Worm (Caenorhabditis elegans): Measurements from ENCODE around the gene cec-2.

The cec-2 gene

DNA sequence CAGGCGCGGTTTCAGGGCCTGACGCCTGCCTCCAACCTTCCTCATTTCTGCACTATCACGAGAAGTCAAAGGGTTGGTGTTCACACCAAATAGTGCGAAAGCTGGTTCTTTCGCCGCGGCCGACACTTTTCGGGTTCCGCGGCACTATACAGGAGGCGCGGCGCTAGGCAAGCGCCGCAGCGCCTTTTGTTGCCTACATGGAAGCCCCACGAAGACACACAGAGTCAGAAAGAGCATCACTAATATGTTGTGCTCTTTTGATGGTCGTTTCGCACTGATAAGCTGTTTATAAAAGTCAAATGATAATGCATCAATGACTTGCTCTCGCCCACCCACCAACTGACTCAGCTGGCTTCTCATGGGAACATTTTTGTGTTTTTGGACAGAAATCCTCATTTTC is 41.4 kb downstream of the cec-2 start:
- TF ChIP-seq efl-1 (optimal IDR thresholded peaks at IDR 0.05): no peak
- TF ChIP-seq efl-1 (GFP tag; optimal IDR thresholded peaks at IDR 0.05 in 1 of 2): peak in 1 of 2 experiments; percentile 27
- no peak for TF ChIP-seq mef-2 (tag; optimal IDR thresholded peaks at IDR 0.05)
- no peak for TF ChIP-seq irx-1 (tag; optimal IDR thresholded peaks at IDR 0.05)
- peak; percentile 42 for TF ChIP-seq elt-2 (tag; optimal IDR thresholded peaks at IDR 0.05)
- TF ChIP-seq snpc-4 (tag; optimal IDR thresholded peaks at IDR 0.05): peak; percentile 52

ce11 chrIV:1212357-1212756 is 41.8 kb downstream of the cec-2 start:
- TF ChIP-seq fkh-10 (GFP tag; optimal IDR thresholded peaks at IDR 0.05) (peak; percentile 1), lin-14 (GFP tag; optimal IDR thresholded peaks at IDR 0.05) (peak; percentile 36), ces-1 (GFP tag; optimal IDR thresholded peaks at IDR 0.05) (no peak), jun-1 (tag; optimal IDR thresholded peaks at IDR 0.05) (no peak), C04F5.9 (tag; optimal IDR thresholded peaks at IDR 0.05) (no peak), hlh-4 (tag; optimal IDR thresholded peaks at IDR 0.05) (no peak), nhr-84 (tag; optimal IDR thresholded peaks at IDR 0.05) (no peak)

DNA sequence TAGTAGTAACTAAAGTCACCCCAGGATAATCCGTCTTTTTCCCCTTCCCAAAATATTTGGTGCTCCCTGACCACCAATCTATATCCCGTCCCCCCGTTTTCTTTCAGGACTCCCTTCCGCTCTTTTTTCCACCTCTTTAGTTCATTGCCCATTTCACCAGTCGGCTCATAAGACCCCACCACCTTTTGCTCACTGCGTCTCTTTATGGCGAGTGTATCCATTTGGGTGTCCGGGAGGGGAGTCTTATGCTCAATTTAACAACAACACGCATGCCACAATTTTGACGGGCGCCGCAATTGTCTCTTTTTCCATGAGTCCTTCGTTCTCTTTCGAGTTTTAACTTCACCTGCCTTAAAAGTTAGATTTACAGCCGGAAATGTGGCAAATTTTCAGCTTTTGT is 42.7 kb downstream of the cec-2 start:
- TF ChIP-seq lin-14 (GFP tag; optimal IDR thresholded peaks at IDR 0.05) (peak; percentile 82), fkh-8 (tag; optimal IDR thresholded peaks at IDR 0.05) (peak; percentile 71), ceh-82 (tag; optimal IDR thresholded peaks at IDR 0.05) (peak in 1 of 3 experiments; percentile 39), vab-15 (tag; optimal IDR thresholded peaks at IDR 0.05) (no peak), lsy-2 (tag; optimal IDR thresholded peaks at IDR 0.05) (peak in 1 of 2 experiments; percentile 18), swsn-7 (tag; optimal IDR thresholded peaks at IDR 0.05) (peak; percentile 4), efl-1 (optimal IDR thresholded peaks at IDR 0.05) (no peak), efl-1 (GFP tag; optimal IDR thresholded peaks at IDR 0.05 in 1 of 2) (peak in 1 of 2 experiments; percentile 2), C04F5.9 (tag; optimal IDR thresholded peaks at IDR 0.05) (no peak), nhr-47 (tag; optimal IDR thresholded peaks at IDR 0.05) (peak; percentile 4), dpl-1 (GFP tag; optimal IDR thresholded peaks at IDR 0.05) (peak in 1 of 3 experiments; percentile 20), skn-1 (tag; optimal IDR thresholded peaks at IDR 0.05) (peak; percentile 36), snpc-4 (tag; optimal IDR thresholded peaks at IDR 0.05) (peak; percentile 35), pag-3 (tag; optimal IDR thresholded peaks at IDR 0.05; ENCODE audit: borderline replicate concordance, insufficient read depth) (no peak), tbx-2 (tag; optimal IDR thresholded peaks at IDR 0.05) (peak; percentile 14), hpl-2 (GFP tag; optimal IDR thresholded peaks at IDR 0.05) (no peak), snu-23 (GFP tag; optimal IDR thresholded peaks at IDR 0.05) (peak; percentile 15)

- TF ChIP-seq egl-13 (tag; optimal IDR thresholded peaks at IDR 0.05): no peak
- no peak for TF ChIP-seq efl-1 (optimal IDR thresholded peaks at IDR 0.05)
- peak in 1 of 2 experiments; percentile 54 for TF ChIP-seq efl-1 (GFP tag; optimal IDR thresholded peaks at IDR 0.05 in 1 of 2)
- no peak for TF ChIP-seq dsc-1 (tag; optimal IDR thresholded peaks at IDR 0.05)
Observed at ce11 chrIV:1215536-1215935, 45.0 kb downstream of the cec-2 start.

DNA sequence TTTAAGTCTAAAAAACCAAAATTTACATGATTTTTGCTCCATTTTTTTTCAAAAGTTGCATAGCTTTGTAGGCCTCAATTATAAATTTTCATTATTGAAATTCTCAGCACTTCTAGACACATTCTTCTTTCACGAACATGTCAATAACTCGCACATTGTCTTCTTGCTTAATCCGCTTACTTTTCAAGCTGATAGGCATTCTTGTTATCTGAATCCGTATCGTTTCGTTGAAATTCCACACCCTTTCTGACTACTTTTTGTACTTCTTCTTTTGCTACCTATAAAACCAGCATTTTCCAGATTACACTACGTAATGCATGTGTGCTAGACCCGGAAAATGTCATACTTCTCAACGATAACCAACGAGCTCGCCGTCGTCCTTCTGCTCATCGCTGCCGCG is 45.8 kb downstream of the cec-2 start, which contains the start of gene W09G12.9:
Gene W09G12.9, plus strand, starts transcription at position 301 of the 400 bp plus-strand sequence.
- no peak for TF ChIP-seq egl-13 (tag; optimal IDR thresholded peaks at IDR 0.05)
- TF ChIP-seq unc-86 (tag; optimal IDR thresholded peaks at IDR 0.05): no peak
- TF ChIP-seq unc-98 (GFP tag; IDR thresholded peaks at IDR 0.05): no peak
- no peak for TF ChIP-seq fkh-4 (tag; optimal IDR thresholded peaks at IDR 0.05; ENCODE audit: borderline replicate concordance)
- no peak for TF ChIP-seq snpc-4 (tag; optimal IDR thresholded peaks at IDR 0.05)
- no peak for TF ChIP-seq pag-3 (tag; optimal IDR thresholded peaks at IDR 0.05; ENCODE audit: borderline replicate concordance, insufficient read depth)
- TF ChIP-seq swsn-7 (tag; optimal IDR thresholded peaks at IDR 0.05): no peak
- TF ChIP-seq ceh-82 (tag; optimal IDR thresholded peaks at IDR 0.05): no peak
- no peak for TF ChIP-seq nhr-19 (GFP tag; conservative IDR thresholded peaks at IDR 0.05)
- TF ChIP-seq lin-15B (tag; optimal IDR thresholded peaks at IDR 0.05): no peak
- TF ChIP-seq aly-2 (tag; optimal IDR thresholded peaks at IDR 0.05): no peak
- TF ChIP-seq ama-1 (optimal IDR thresholded peaks at IDR 0.05): no peak

All from whole organism, L1 larva.